Fruit fly (Drosophila melanogaster) whole organism, adult: ENCODE measurements around the gene PH4alphaSG2.

Experiments used
- CG11617 ChIP-seq: fragments of 200-800 bp; sonication (Bioruptor generic); optimal IDR thresholded peaks from 2 replicates; lab custom pipeline; 2017; ENCODE audit warnings: mild to moderate bottlenecking, missing biosample characterization, missing genetic modification reagents, missing genetic modification characterization
- CG12768 ChIP-seq: fragments of 200-800 bp; sonication (Bioruptor generic); optimal IDR thresholded peaks from 2 replicates; lab custom pipeline; 2017; ENCODE audit warnings: missing biosample characterization, missing genetic modification characterization, mild to moderate bottlenecking, moderate library complexity, missing genetic modification reagents
- CG14711 ChIP-seq: fragments of 200-800 bp; sonication (Bioruptor generic); optimal IDR thresholded peaks from 2 replicates; lab custom pipeline; 2018; ENCODE audit warnings: missing biosample characterization, mild to moderate bottlenecking, missing genetic modification characterization, moderate library complexity
- CG7045 ChIP-seq: fragments of 200-800 bp; sonication (Bioruptor generic); optimal IDR thresholded peaks from 2 replicates; lab custom pipeline; 2017; ENCODE audit warnings: missing biosample characterization, mild to moderate bottlenecking, missing genetic modification characterization
- Clk ChIP-seq: fragments of 200-800 bp; sonication (Bioruptor generic); optimal IDR thresholded peaks from 2 replicates; lab custom pipeline; 2017; ENCODE audit warnings: missing biosample characterization, missing genetic modification characterization
- Hr96 ChIP-seq: fragments of 200-800 bp; sonication (Bioruptor generic); optimal IDR thresholded peaks from 2 replicates; lab custom pipeline; 2016; ENCODE audit warnings: missing biosample characterization, missing genetic modification characterization
- Mnt ChIP-seq: fragments of 200-800 bp; sonication (Bioruptor generic); optimal IDR thresholded peaks from 2 replicates; lab custom pipeline; 2016; ENCODE audit warnings: missing biosample characterization, mild to moderate bottlenecking, missing genetic modification characterization
- bab1 ChIP-seq: fragments of 200-800 bp; sonication (Bioruptor generic); optimal IDR thresholded peaks from 3 replicates; lab custom pipeline; 2019; ENCODE audit warnings: missing biosample characterization, mild to moderate bottlenecking, missing genetic modification characterization, moderate library complexity
- cic ChIP-seq: fragments of 200-800 bp; sonication (Bioruptor generic); optimal IDR thresholded peaks from 2 replicates; lab custom pipeline; 2017; ENCODE audit warnings: missing biosample characterization, mild to moderate bottlenecking, missing genetic modification characterization, moderate library complexity
- cnc ChIP-seq, 2 experiments: fragments of >200 bp; optimal IDR thresholded peaks; 2 replicates each; lab custom pipeline; 2017
- kay ChIP-seq: fragments of 200-800 bp; sonication (Bioruptor generic); peaks from one replicate; lab custom pipeline; 2016; ENCODE audit warnings: missing biosample characterization, missing genetic modification characterization, borderline replicate concordance
- ovo ChIP-seq: fragments of 200-800 bp; sonication (Bioruptor generic); optimal IDR thresholded peaks from 2 replicates; lab custom pipeline; 2016; ENCODE audit warnings: missing biosample characterization, missing genetic modification characterization
- tj ChIP-seq: fragments of 200-800 bp; sonication (Bioruptor generic); optimal IDR thresholded peaks from 3 replicates; lab custom pipeline; 2017; ENCODE audit warnings: missing biosample characterization, mild to moderate bottlenecking, missing genetic modification characterization, moderate library complexity
- toe ChIP-seq: fragments of 200-800 bp; sonication (Bioruptor generic); optimal IDR thresholded peaks from 2 replicates; lab custom pipeline; 2016; ENCODE audit warnings: missing biosample characterization, missing genetic modification characterization

DNA sequence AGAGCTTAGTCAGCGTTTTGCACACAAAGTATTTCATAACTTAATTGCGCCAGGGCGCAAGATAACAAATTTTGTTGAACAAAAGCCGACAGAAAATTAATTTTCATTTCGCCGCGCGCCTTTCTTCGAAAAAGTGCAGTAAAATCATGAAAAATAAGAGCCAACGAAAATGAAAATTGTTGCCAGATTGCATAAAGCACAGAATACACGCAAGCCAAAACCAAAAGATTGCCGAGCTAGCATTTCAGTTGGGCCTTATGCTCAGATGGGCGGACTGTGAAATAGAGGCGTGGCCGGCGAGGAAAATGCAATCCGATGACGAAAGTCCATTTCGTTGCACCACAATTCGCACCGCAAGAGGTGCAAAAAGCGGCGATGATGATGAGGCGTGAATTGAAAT, 19.2 kb upstream of the PH4alphaSG2 start:
- TF ChIP-seq Clk = no peak
- TF ChIP-seq toe = no peak
- no peak for TF ChIP-seq cnc (optimal IDR thresholded peaks at IDR 0.05; lab: Kevin White, UChicago)
- TF ChIP-seq Hr96 = no peak
- no peak for TF ChIP-seq bab1
- TF ChIP-seq CG12768 (GFP tag; lab: Kevin White, UChicago) = no peak
- TF ChIP-seq kay (GFP tag; lab: Kevin White, UChicago) = no peak
- TF ChIP-seq Mnt (GFP tag; lab: Kevin White, UChicago) = no peak
- TF ChIP-seq ovo (GFP tag; lab: Kevin White, UChicago) = no peak
- TF ChIP-seq tj (GFP tag; lab: Kevin White, UChicago) = peak; percentile 99
- TF ChIP-seq CG11617 (GFP tag; lab: Kevin White, UChicago) = no peak
- no peak for TF ChIP-seq CG14711 (tag; lab: Kevin White, UChicago)
- TF ChIP-seq cic (GFP tag; lab: Kevin White, UChicago) = no peak
- no peak for TF ChIP-seq CG7045 (GFP tag; lab: Kevin White, UChicago)
